Fruit fly (Drosophila melanogaster) whole organism, embryonic: ENCODE data around the gene CG15296.

ENCODE experiments used
- Adf1 ChIP-seq: fragments of 200-800 bp; sonication (Bioruptor generic); IDR thresholded peaks from 2 replicates; pipeline ENCODE4 v1.3.6; 2022; ENCODE audit warnings: missing biosample characterization, missing genetic modification characterization
- Antp ChIP-seq: fragments of 200-800 bp; sonication (Bioruptor generic); optimal IDR thresholded peaks from 3 replicates; lab custom pipeline; 2016; ENCODE audit warnings: missing biosample characterization, missing genetic modification characterization
- Atf6 ChIP-seq: fragments of 200-800 bp; sonication (Bioruptor generic); IDR thresholded peaks from 2 replicates; pipeline ENCODE4 v1.3.6; 2022; ENCODE audit warnings: missing biosample characterization, missing genetic modification characterization
- Awh ChIP-seq: fragments of 200-800 bp; sonication (Bioruptor generic); IDR thresholded peaks from 2 replicates; pipeline ENCODE4, ENCODE4 v1.3.6; 2022; ENCODE audit warnings: missing biosample characterization, missing genetic modification characterization
- Bteb2 ChIP-seq: fragments of 200-800 bp; sonication (Bioruptor generic); optimal IDR thresholded peaks from 2 replicates; lab custom pipeline; 2016; ENCODE audit warnings: missing biosample characterization, missing genetic modification characterization
- C15 ChIP-seq: fragments of 200-800 bp; sonication (Bioruptor generic); IDR thresholded peaks from 3 replicates; pipeline ENCODE4 v1.3.6; 2022; ENCODE audit warnings: missing biosample characterization, missing genetic modification characterization
- CG10209 ChIP-seq: fragments of 200-800 bp; sonication (Bioruptor generic); optimal IDR thresholded peaks from 3 replicates; lab custom pipeline; 2017; ENCODE audit warnings: missing biosample characterization, mild to moderate bottlenecking, missing genetic modification characterization, missing genetic modification reagents
- CG11247 ChIP-seq: fragments of 200-800 bp; sonication (Bioruptor generic); IDR thresholded peaks from 2 replicates; pipeline ENCODE4 v1.3.6; 2022; ENCODE audit warnings: missing biosample characterization, missing genetic modification characterization
- CG11398 ChIP-seq: fragments of 200-800 bp; sonication (Bioruptor generic); optimal IDR thresholded peaks from 2 replicates; lab custom pipeline; 2016; ENCODE audit warnings: missing biosample characterization, missing genetic modification characterization
- CG14050 ChIP-seq: fragments of 200-800 bp; sonication (Bioruptor generic); IDR thresholded peaks from 3 replicates; pipeline ENCODE4 v1.3.6; 2022; ENCODE audit warnings: missing biosample characterization, missing genetic modification characterization
- CG14860 ChIP-seq: fragments of 200-800 bp; sonication (Bioruptor generic); IDR thresholded peaks from 3 replicates; pipeline ENCODE4 v1.3.6; 2022; ENCODE audit warnings: missing biosample characterization, missing genetic modification characterization; ENCODE audit not compliant: partially characterized antibody
- CG15073 ChIP-seq: fragments of 200-800 bp; sonication (Bioruptor generic); optimal IDR thresholded peaks from 2 replicates; lab custom pipeline; 2016; ENCODE audit warnings: missing biosample characterization, missing genetic modification characterization
- CG1529 ChIP-seq: fragments of 200-800 bp; sonication (Bioruptor generic); optimal IDR thresholded peaks from 3 replicates; lab custom pipeline; 2018; ENCODE audit warnings: missing biosample characterization, missing genetic modification characterization
- CG17361 ChIP-seq: fragments of 200-800 bp; sonication (Bioruptor generic); IDR thresholded peaks from 3 replicates; pipeline ENCODE4 v1.3.6; 2022; ENCODE audit warnings: missing biosample characterization, missing genetic modification characterization
- CG2129 ChIP-seq: fragments of 200-800 bp; sonication (Bioruptor generic); IDR thresholded peaks from 2 replicates; pipeline ENCODE4 v1.3.6; 2022; ENCODE audit warnings: missing biosample characterization, missing genetic modification characterization; ENCODE audit not compliant: partially characterized antibody
- CG31365 ChIP-seq: fragments of 200-800 bp; sonication (Bioruptor generic); optimal IDR thresholded peaks from 2 replicates; lab custom pipeline; 2018; ENCODE audit warnings: missing biosample characterization, mild to moderate bottlenecking, missing genetic modification characterization
- CG32767 ChIP-seq: fragments of 200-800 bp; sonication (Bioruptor generic); IDR thresholded peaks from 2 replicates; pipeline ENCODE4 v1.3.6; 2022; ENCODE audit warnings: missing biosample characterization, missing genetic modification characterization
- CG34422 ChIP-seq: fragments of 200-800 bp; sonication (Bioruptor generic); IDR thresholded peaks from 3 replicates; pipeline ENCODE4 v1.3.6; 2022; ENCODE audit warnings: missing biosample characterization, missing genetic modification characterization
- CG4282 ChIP-seq: fragments of 200-800 bp; sonication (Bioruptor generic); optimal IDR thresholded peaks from 2 replicates; lab custom pipeline; 2016; ENCODE audit warnings: missing biosample characterization, missing genetic modification characterization
- CG5953 ChIP-seq: fragments of 200-800 bp; sonication (Bioruptor generic); IDR thresholded peaks from 2 replicates; pipeline ENCODE4 v1.3.6; 2022; ENCODE audit warnings: missing biosample characterization, missing genetic modification characterization
- CG6654 ChIP-seq: fragments of 200-800 bp; sonication (Bioruptor generic); optimal IDR thresholded peaks from 2 replicates; lab custom pipeline; 2017; ENCODE audit warnings: missing biosample characterization, mild to moderate bottlenecking, missing genetic modification characterization
- CG6791 ChIP-seq: fragments of 200-800 bp; sonication (Bioruptor generic); IDR thresholded peaks from 3 replicates; pipeline ENCODE4 v1.3.6; 2022; ENCODE audit warnings: missing biosample characterization, missing genetic modification characterization; ENCODE audit not compliant: partially characterized antibody
- CG7372 ChIP-seq: fragments of 200-800 bp; sonication (Bioruptor generic); IDR thresholded peaks from 2 replicates; pipeline ENCODE4 v1.3.6; 2022; ENCODE audit warnings: missing biosample characterization, missing genetic modification characterization
- CG7745 ChIP-seq: fragments of 200-800 bp; sonication (Bioruptor generic); optimal IDR thresholded peaks from 2 replicates; lab custom pipeline; 2018; ENCODE audit warnings: missing biosample characterization, mild to moderate bottlenecking, missing genetic modification characterization, moderate library complexity
- CG7786 ChIP-seq: fragments of 200-800 bp; sonication (Bioruptor generic); optimal IDR thresholded peaks from 2 replicates; lab custom pipeline; 2016; ENCODE audit warnings: missing biosample characterization, missing genetic modification characterization
- CG8281 ChIP-seq: fragments of 200-800 bp; sonication (Bioruptor generic); optimal IDR thresholded peaks from 2 replicates; lab custom pipeline; 2018; ENCODE audit warnings: missing biosample characterization, mild to moderate bottlenecking, missing genetic modification characterization, moderate library complexity
- Fer1 ChIP-seq: fragments of 200-800 bp; sonication (Bioruptor generic); optimal IDR thresholded peaks from 2 replicates; lab custom pipeline; 2017; ENCODE audit warnings: missing biosample characterization, mild to moderate bottlenecking, missing genetic modification characterization
- Hsf ChIP-seq: fragments of 200-800 bp; sonication (Bioruptor generic); optimal IDR thresholded peaks from 3 replicates; lab custom pipeline; 2016; ENCODE audit warnings: missing biosample characterization, missing genetic modification characterization
- Lhr ChIP-seq: fragments of 200-800 bp; sonication (Bioruptor generic); optimal IDR thresholded peaks from 3 replicates; lab custom pipeline; 2017; ENCODE audit warnings: mild to moderate bottlenecking, missing biosample characterization, missing genetic modification reagents, missing genetic modification characterization
- Max ChIP-seq: fragments of 200-800 bp; sonication (Bioruptor generic); optimal IDR thresholded peaks from 2 replicates; lab custom pipeline; 2016; ENCODE audit warnings: missing biosample characterization, mild to moderate bottlenecking, missing genetic modification characterization
- Neu2 ChIP-seq: fragments of 200-800 bp; sonication (Bioruptor generic); optimal IDR thresholded peaks from 3 replicates; lab custom pipeline; 2016; ENCODE audit warnings: missing biosample characterization, missing genetic modification characterization, borderline replicate concordance
- Oaz ChIP-seq: fragments of 200-800 bp; sonication (Bioruptor generic); IDR thresholded peaks from 2 replicates; pipeline ENCODE4 v1.3.6; 2022; ENCODE audit warnings: missing biosample characterization, missing genetic modification characterization
- Ravus ChIP-seq: fragments of 200-800 bp; sonication (Bioruptor generic); IDR thresholded peaks from 2 replicates; pipeline ENCODE4 v1.3.6; 2022; ENCODE audit warnings: missing biosample characterization, missing genetic modification characterization
- Rx ChIP-seq: fragments of 200-800 bp; sonication (Bioruptor generic); IDR thresholded peaks from 2 replicates; pipeline ENCODE4 v1.3.6; 2022; ENCODE audit warnings: missing biosample characterization, missing genetic modification characterization
- Tbp ChIP-seq: fragments of >200 bp; optimal IDR thresholded peaks from 2 replicates; lab custom pipeline; 2018; ENCODE audit warnings: missing biosample characterization, missing genetic modification characterization
- Usf ChIP-seq: fragments of 200-800 bp; sonication (Bioruptor generic); optimal IDR thresholded peaks from 2 replicates; lab custom pipeline; 2017; ENCODE audit warnings: missing genotype, missing biosample characterization, missing genetic modification characterization
- ac ChIP-seq: fragments of 200-800 bp; sonication (Bioruptor generic); optimal IDR thresholded peaks from 3 replicates; lab custom pipeline; 2017; ENCODE audit warnings: missing biosample characterization, mild to moderate bottlenecking, missing genetic modification characterization
- bab2 ChIP-seq: fragments of 200-800 bp; sonication (Bioruptor generic); optimal IDR thresholded peaks from 2 replicates; lab custom pipeline; 2016; ENCODE audit warnings: missing biosample characterization, missing genetic modification characterization
- da ChIP-seq: fragments of 200-800 bp; sonication (Bioruptor generic); optimal IDR thresholded peaks from 2 replicates; lab custom pipeline; 2016; ENCODE audit warnings: missing biosample characterization, missing genetic modification characterization
- dpn ChIP-seq, 2 experiments: fragments of 200-800 bp; sonication (Bioruptor generic); optimal IDR thresholded peaks; 3 replicates each; lab custom pipeline; 2016; ENCODE audit warnings: missing biosample characterization in 2 of 2, missing genetic modification characterization in 2 of 2
- fd102C ChIP-seq: fragments of 200-800 bp; sonication (Bioruptor generic); optimal IDR thresholded peaks from 2 replicates; lab custom pipeline; 2018; ENCODE audit warnings: missing biosample characterization, mild to moderate bottlenecking, missing genetic modification characterization, moderate library complexity
- hkb ChIP-seq, 2 experiments: fragments of 200-800 bp in 1 of 2; fragments of >200 bp in 1 of 2; sonication (Bioruptor generic) in 1 of 2; IDR thresholded peaks in 1 of 2; optimal IDR thresholded peaks in 1 of 2; 2 replicates each; pipeline versions ENCODE4 v1.3.6 to Lab custom; 2017 to 2022; ENCODE audit warnings: missing biosample characterization in 1 of 2, missing genetic modification characterization in 1 of 2
- knrl ChIP-seq: fragments of 200-800 bp; sonication (Bioruptor generic); IDR thresholded peaks from 3 replicates; pipeline ENCODE4 v1.3.6; 2022; ENCODE audit warnings: missing biosample characterization, missing genetic modification characterization; ENCODE audit not compliant: partially characterized antibody
- nmo ChIP-seq: fragments of 200-800 bp; sonication (Bioruptor generic); optimal IDR thresholded peaks from 2 replicates; lab custom pipeline; 2018; ENCODE audit warnings: missing biosample characterization, mild to moderate bottlenecking, missing genetic modification characterization, moderate library complexity
- oc ChIP-seq: fragments of 200-800 bp; sonication (Bioruptor generic); optimal IDR thresholded peaks from 2 replicates; lab custom pipeline; 2018; ENCODE audit warnings: missing biosample characterization, mild to moderate bottlenecking, missing genetic modification characterization, moderate library complexity
- pum ChIP-seq: fragments of 200-800 bp; sonication (Bioruptor generic); optimal IDR thresholded peaks from 2 replicates; lab custom pipeline; 2016; ENCODE audit warnings: missing biosample characterization, missing genetic modification characterization
- repo ChIP-seq: fragments of 200-800 bp; sonication (Bioruptor generic); optimal IDR thresholded peaks from 2 replicates; lab custom pipeline; 2016; ENCODE audit warnings: missing biosample characterization, missing genetic modification characterization
- ro ChIP-seq: fragments of 200-800 bp; sonication (Bioruptor generic); IDR thresholded peaks from 2 replicates; pipeline ENCODE4 v1.3.6; 2022; ENCODE audit warnings: missing biosample characterization, missing genetic modification characterization
- run ChIP-seq: fragments of 200-800 bp; sonication (Bioruptor generic); optimal IDR thresholded peaks from 3 replicates; lab custom pipeline; 2018; ENCODE audit warnings: missing biosample characterization, mild to moderate bottlenecking, missing genetic modification characterization
- ssp ChIP-seq: fragments of 200-800 bp; sonication (Bioruptor generic); IDR thresholded peaks from 2 replicates; pipeline ENCODE4 v1.3.6; 2022; ENCODE audit warnings: missing biosample characterization, missing genetic modification characterization
- tna ChIP-seq: fragments of 200-800 bp; sonication (Bioruptor generic); IDR thresholded peaks from 2 replicates; pipeline ENCODE4 v1.3.6; 2022; ENCODE audit warnings: missing biosample characterization, missing genetic modification characterization; ENCODE audit not compliant: partially characterized antibody

The CG15296 gene

dm6 chrX:10543303-10543702, 23.1 kb downstream of the CG15296 start (continued):
- TF ChIP-seq Lhr (GFP tag; lab: Kevin White, UChicago), result peak; percentile 9
- peak; percentile 32 for TF ChIP-seq CG6654 (GFP tag; lab: Kevin White, UChicago)
- peak; percentile 8 for TF ChIP-seq CG11398 (GFP tag; lab: Kevin White, UChicago)
- TF ChIP-seq CG7786, result peak; percentile 42
- TF ChIP-seq CG8281 (tag; lab: Kevin White, UChicago), result peak; percentile 17
- TF ChIP-seq Awh (GFP tag; lab: Robert Waterston, UW), result no peak
- no peak for TF ChIP-seq repo
- no peak for TF ChIP-seq C15 (GFP tag; lab: Robert Waterston, UW)
- TF ChIP-seq CG15073 (GFP tag; lab: Kevin White, UChicago), result no peak
- peak; percentile 49 to 60 for TF ChIP-seq dpn (GFP tag; optimal IDR thresholded peaks at IDR 0.05; lab: Kevin White, UChicago)
- no peak for TF ChIP-seq ro (GFP tag; lab: Robert Waterston, UW)
- peak; percentile 57 for TF ChIP-seq Hsf (GFP tag; lab: Kevin White, UChicago)
- no peak for TF ChIP-seq fd102C (GFP tag; lab: Kevin White, UChicago)
- no peak; the same call in 2 of the 3 replicates for TF ChIP-seq CG14050 (GFP tag; lab: Robert Waterston, UW)
- peak; percentile 1 for TF ChIP-seq Fer1
- TF ChIP-seq CG32767, result 0 out of 2 replicates have a peak, but pooled peaks have one; percentile 34
- TF ChIP-seq CG10209, result peak; percentile 65
- TF ChIP-seq oc (tag; lab: Kevin White, UChicago), result peak; percentile 36
- no peak for TF ChIP-seq CG7745 (tag; lab: Kevin White, UChicago)
- peak; percentile 79 for TF ChIP-seq CG17361 (GFP tag; lab: Robert Waterston, UW)
- TF ChIP-seq hkb (optimal IDR thresholded peaks at IDR 0.05; lab: Kevin White, UChicago), result no peak
- TF ChIP-seq hkb (GFP tag; IDR thresholded peaks at IDR 0.05; lab: Robert Waterston, UW), result peak; percentile 57
- no peak for TF ChIP-seq knrl
- TF ChIP-seq ac (GFP tag; lab: Kevin White, UChicago), result no peak
- TF ChIP-seq CG6791 (GFP tag; lab: Robert Waterston, UW), result no peak
- TF ChIP-seq CG1529 (GFP tag; lab: Kevin White, UChicago), result peak; percentile 56
- TF ChIP-seq nmo, result peak; percentile 77
- TF ChIP-seq Rx (GFP tag; lab: Robert Waterston, UW), result peak; percentile 55
- TF ChIP-seq Adf1 (GFP tag; lab: Robert Waterston, UW), result no peak
- no peak for TF ChIP-seq Oaz (GFP tag; lab: Robert Waterston, UW)
- TF ChIP-seq CG34422 (GFP tag; lab: Robert Waterston, UW), result 0 out of 3 replicates have a peak, but pooled peaks have one; percentile 51
- TF ChIP-seq pum (GFP tag; lab: Kevin White, UChicago), result peak; percentile 51
- no peak for TF ChIP-seq CG11247 (GFP tag; lab: Robert Waterston, UW)
- TF ChIP-seq CG7372 (GFP tag; lab: Robert Waterston, UW), result no peak
- peak; percentile 59 for TF ChIP-seq bab2 (GFP tag; lab: Kevin White, UChicago)
- TF ChIP-seq da (GFP tag; lab: Kevin White, UChicago), result no peak
- TF ChIP-seq CG31365 (tag; lab: Kevin White, UChicago), result no peak
- TF ChIP-seq Neu2, result no peak
- no peak for TF ChIP-seq ssp (GFP tag; lab: Robert Waterston, UW)
- no peak for TF ChIP-seq CG4282 (GFP tag; lab: Kevin White, UChicago)
- no peak for TF ChIP-seq Usf (GFP tag; lab: Kevin White, UChicago)
- no peak for TF ChIP-seq CG2129 (GFP tag; lab: Robert Waterston, UW)
- no peak for TF ChIP-seq tna (GFP tag; lab: Robert Waterston, UW)
- peak; percentile 12 for TF ChIP-seq Max (GFP tag; lab: Kevin White, UChicago)
- peak; percentile 85 for TF ChIP-seq run (tag; lab: Kevin White, UChicago)
- no peak for TF ChIP-seq Bteb2 (GFP tag; lab: Kevin White, UChicago)
- no peak for TF ChIP-seq Tbp
- peak; percentile 39 for TF ChIP-seq Antp (GFP tag; lab: Kevin White, UChicago)
- no peak for TF ChIP-seq Ravus
- peak; percentile 52; the same call in 1 of the 2 replicates for TF ChIP-seq CG5953 (GFP tag; lab: Robert Waterston, UW)
- no peak for TF ChIP-seq CG14860 (GFP tag; lab: Robert Waterston, UW)
- TF ChIP-seq Atf6 (GFP tag; lab: Robert Waterston, UW), result no peak
